Fruit fly (Drosophila melanogaster) whole organism, embryonic: ENCODE results near the gene Rbp1-like.

ENCODE experiments used
- Asciz ChIP-seq: fragments of 200-800 bp; sonication (Bioruptor generic); optimal IDR thresholded peaks from 2 replicates; lab custom pipeline; 2017; ENCODE audit warnings: missing biosample characterization, mild to moderate bottlenecking, missing genetic modification characterization, missing genetic modification reagents
- CG10274 ChIP-seq: fragments of 200-800 bp; sonication (Bioruptor generic); optimal IDR thresholded peaks from 3 replicates; lab custom pipeline; 2017; ENCODE audit warnings: missing biosample characterization, mild to moderate bottlenecking, missing genetic modification characterization
- CG10431 ChIP-seq: fragments of 200-800 bp; sonication (Bioruptor generic); optimal IDR thresholded peaks from 3 replicates; lab custom pipeline; 2018; ENCODE audit warnings: missing biosample characterization, mild to moderate bottlenecking, missing genetic modification characterization
- CG11560 ChIP-seq: fragments of 200-800 bp; sonication (Bioruptor generic); IDR thresholded peaks from 3 replicates; pipeline ENCODE4 v1.3.6; 2022; ENCODE audit warnings: missing biosample characterization, missing genetic modification characterization
- CG12071 ChIP-seq: fragments of 200-800 bp; sonication (Bioruptor generic); optimal IDR thresholded peaks from 3 replicates; lab custom pipeline; 2018; ENCODE audit warnings: missing biosample characterization, mild to moderate bottlenecking, missing genetic modification characterization
- CG13287 ChIP-seq: fragments of 200-800 bp; sonication (Bioruptor generic); IDR thresholded peaks from 2 replicates; pipeline ENCODE4 v1.3.6; 2022; ENCODE audit warnings: missing biosample characterization, missing genetic modification characterization; ENCODE audit not compliant: partially characterized antibody
- CG13894 ChIP-seq: fragments of 200-800 bp; sonication (Bioruptor generic); optimal IDR thresholded peaks from 3 replicates; lab custom pipeline; 2018; ENCODE audit warnings: missing biosample characterization, mild to moderate bottlenecking, missing genetic modification characterization, moderate library complexity
- CG15269 ChIP-seq: fragments of 200-800 bp; sonication (Bioruptor generic); optimal IDR thresholded peaks from 2 replicates; lab custom pipeline; 2018; ENCODE audit warnings: missing biosample characterization, mild to moderate bottlenecking, missing genetic modification characterization, moderate library complexity
- CG16813 ChIP-seq: fragments of 200-800 bp; sonication (Bioruptor generic); IDR thresholded peaks from 3 replicates; pipeline ENCODE4 v1.3.6; 2022; ENCODE audit warnings: missing biosample characterization, missing genetic modification characterization; ENCODE audit not compliant: partially characterized antibody
- CG16863 ChIP-seq: fragments of 200-800 bp; sonication (Bioruptor generic); optimal IDR thresholded peaks from 3 replicates; lab custom pipeline; 2016; ENCODE audit warnings: missing biosample characterization, missing genetic modification characterization
- CG17568 ChIP-seq: fragments of 200-800 bp; sonication (Bioruptor generic); optimal IDR thresholded peaks from 2 replicates; lab custom pipeline; 2018; ENCODE audit warnings: missing biosample characterization, mild to moderate bottlenecking, missing genetic modification characterization, moderate library complexity
- CG17912 ChIP-seq: fragments of 200-800 bp; sonication (Bioruptor generic); optimal IDR thresholded peaks from 2 replicates; lab custom pipeline; 2018; ENCODE audit warnings: missing biosample characterization, mild to moderate bottlenecking, missing genetic modification characterization
- CG34224 ChIP-seq: fragments of 200-800 bp; sonication (Bioruptor generic); IDR thresholded peaks from 3 replicates; pipeline ENCODE4 v1.3.6; 2022; ENCODE audit warnings: missing biosample characterization, missing genetic modification characterization; ENCODE audit not compliant: partially characterized antibody
- CG3995 ChIP-seq: fragments of 200-800 bp; sonication (Bioruptor generic); optimal IDR thresholded peaks from 3 replicates; lab custom pipeline; 2016; ENCODE audit warnings: missing biosample characterization, missing genetic modification characterization
- CG7357 ChIP-seq: fragments of 200-800 bp; sonication (Bioruptor generic); IDR thresholded peaks from 3 replicates; pipeline ENCODE4 v1.3.6; 2022; ENCODE audit warnings: missing biosample characterization, missing genetic modification characterization
- CG8924 ChIP-seq: fragments of 200-800 bp; optimal IDR thresholded peaks from 3 replicates; lab custom pipeline; 2019; ENCODE audit warnings: missing biosample characterization, mild to moderate bottlenecking, missing genetic modification characterization, moderate library complexity
- CG9609 ChIP-seq: fragments of 200-800 bp; sonication (Bioruptor generic); optimal IDR thresholded peaks from 3 replicates; lab custom pipeline; 2016; ENCODE audit warnings: missing biosample characterization, missing genetic modification characterization
- CG9727 ChIP-seq: fragments of 200-800 bp; sonication (Bioruptor generic); optimal IDR thresholded peaks from 3 replicates; lab custom pipeline; 2017; ENCODE audit warnings: missing biosample characterization, mild to moderate bottlenecking, missing genetic modification characterization
- Dp ChIP-seq: fragments of 200-800 bp; sonication (Bioruptor generic); optimal IDR thresholded peaks from 2 replicates; lab custom pipeline; 2018; ENCODE audit warnings: missing biosample characterization, mild to moderate bottlenecking, missing genetic modification characterization, moderate library complexity
- E2f1 ChIP-seq: fragments of 200-800 bp; sonication (Bioruptor generic); IDR thresholded peaks from 2 replicates; pipeline ENCODE4 v1.3.6; 2022; ENCODE audit warnings: missing biosample characterization, missing genetic modification characterization
- E2f2 ChIP-seq: fragments of 200-800 bp; sonication (Bioruptor generic); IDR thresholded peaks from 2 replicates; pipeline ENCODE4 v1.3.6; 2022; ENCODE audit warnings: missing biosample characterization, missing genetic modification characterization
- GATAe ChIP-seq: fragments of 200-800 bp; sonication (Bioruptor generic); conservative IDR thresholded peaks from 2 replicates; pipeline ENCODE4 v1.3.6; 2022; ENCODE audit warnings: missing biosample characterization, missing genetic modification characterization
- HmgZ ChIP-seq: fragments of 200-800 bp; sonication (Bioruptor generic); optimal IDR thresholded peaks from 2 replicates; lab custom pipeline; 2018; ENCODE audit warnings: missing biosample characterization, mild to moderate bottlenecking, missing genetic modification characterization
- Hr78 ChIP-seq, 2 experiments: fragments of 200-800 bp in 1 of 2; fragments of >200 bp in 1 of 2; sonication (Bioruptor generic) in 1 of 2; optimal IDR thresholded peaks; 2 replicates each; lab custom pipeline; 2017 to 2019; ENCODE audit warnings: missing biosample characterization in 2 of 2, missing genetic modification characterization in 2 of 2, mild to moderate bottlenecking in 1 of 2, moderate library complexity in 1 of 2
- Hsf ChIP-seq: fragments of 200-800 bp; sonication (Bioruptor generic); optimal IDR thresholded peaks from 3 replicates; lab custom pipeline; 2016; ENCODE audit warnings: missing biosample characterization, missing genetic modification characterization
- MBD-R2 ChIP-seq: fragments of 200-800 bp; sonication (Bioruptor generic); IDR thresholded peaks from 2 replicates; pipeline ENCODE4 v1.3.6; 2022; ENCODE audit warnings: missing biosample characterization, missing genetic modification characterization
- Myb ChIP-seq: fragments of 200-800 bp; sonication (Bioruptor generic); optimal IDR thresholded peaks from 2 replicates; lab custom pipeline; 2016; ENCODE audit warnings: missing biosample characterization, missing genetic modification characterization
- TFAM ChIP-seq: fragments of 200-800 bp; sonication (Bioruptor generic); optimal IDR thresholded peaks from 2 replicates; lab custom pipeline; 2017; ENCODE audit warnings: missing biosample characterization, missing genetic modification characterization, inconsistent platforms
- Vsx1 ChIP-seq: fragments of 200-800 bp; sonication (Bioruptor generic); optimal IDR thresholded peaks from 2 replicates; lab custom pipeline; 2017; ENCODE audit warnings: missing biosample characterization, mild to moderate bottlenecking, missing genetic modification characterization, missing genetic modification reagents
- cato ChIP-seq: fragments of 200-800 bp; sonication (Bioruptor generic); optimal IDR thresholded peaks from 2 replicates; lab custom pipeline; 2016; ENCODE audit warnings: missing biosample characterization, missing genetic modification characterization, borderline replicate concordance
- ewg ChIP-seq: fragments of 200-800 bp; sonication (Bioruptor generic); optimal IDR thresholded peaks from 3 replicates; lab custom pipeline; 2017; ENCODE audit warnings: mild to moderate bottlenecking, missing biosample characterization, missing genetic modification reagents, missing genetic modification characterization
- gfzf ChIP-seq: fragments of 200-800 bp; sonication (Bioruptor generic); optimal IDR thresholded peaks from 2 replicates; lab custom pipeline; 2016; ENCODE audit warnings: missing biosample characterization, mild to moderate bottlenecking, missing genetic modification characterization, moderate library complexity
- grau ChIP-seq: fragments of 200-800 bp; optimal IDR thresholded peaks from 3 replicates; lab custom pipeline; 2019; ENCODE audit warnings: missing biosample characterization, mild to moderate bottlenecking, missing genetic modification characterization, moderate library complexity
- hb ChIP-seq: fragments of 200-800 bp; sonication (Bioruptor generic); IDR thresholded peaks from 3 replicates; pipeline ENCODE4 v1.3.6; 2022; ENCODE audit warnings: missing biosample characterization, missing genetic modification characterization; ENCODE audit not compliant: partially characterized antibody
- hkb ChIP-seq, 2 experiments: fragments of 200-800 bp in 1 of 2; fragments of >200 bp in 1 of 2; sonication (Bioruptor generic) in 1 of 2; IDR thresholded peaks in 1 of 2; optimal IDR thresholded peaks in 1 of 2; 2 replicates each; pipeline versions ENCODE4 v1.3.6 to Lab custom; 2017 to 2022; ENCODE audit warnings: missing biosample characterization in 1 of 2, missing genetic modification characterization in 1 of 2
- insv ChIP-seq, 2 experiments: fragments of 200-800 bp; sonication (Bioruptor generic); optimal IDR thresholded peaks; 3 replicates each; lab custom pipeline; 2016 to 2018; ENCODE audit warnings: missing biosample characterization in 2 of 2, missing genetic modification characterization in 2 of 2
- kay ChIP-seq: fragments of 200-800 bp; sonication (Bioruptor generic); optimal IDR thresholded peaks from 2 replicates; lab custom pipeline; 2016; ENCODE audit warnings: missing biosample characterization, missing genetic modification characterization
- lab ChIP-seq: fragments of 200-800 bp; sonication (Bioruptor generic); optimal IDR thresholded peaks from 3 replicates; lab custom pipeline; 2017; ENCODE audit warnings: missing biosample characterization, missing genetic modification characterization, mild to moderate bottlenecking, moderate library complexity, missing genetic modification reagents
- org-1 ChIP-seq: fragments of 200-800 bp; sonication (Bioruptor generic); optimal IDR thresholded peaks from 2 replicates; lab custom pipeline; 2017; ENCODE audit warnings: missing biosample characterization, missing genetic modification characterization
- repo ChIP-seq: fragments of 200-800 bp; sonication (Bioruptor generic); optimal IDR thresholded peaks from 2 replicates; lab custom pipeline; 2016; ENCODE audit warnings: missing biosample characterization, missing genetic modification characterization
- salm ChIP-seq: fragments of 200-800 bp; sonication (Bioruptor generic); optimal IDR thresholded peaks from 2 replicates; lab custom pipeline; 2018; ENCODE audit warnings: missing biosample characterization, mild to moderate bottlenecking, missing genetic modification characterization
- sd ChIP-seq: fragments of 200-800 bp; sonication (Bioruptor generic); optimal IDR thresholded peaks from 3 replicates; lab custom pipeline; 2018; ENCODE audit warnings: missing biosample characterization, mild to moderate bottlenecking, missing genetic modification characterization, moderate library complexity
- tgo ChIP-seq: fragments of 200-800 bp; sonication (Bioruptor generic); IDR thresholded peaks from 3 replicates; pipeline ENCODE4 v1.3.6; 2022; ENCODE audit warnings: missing biosample characterization, missing genetic modification characterization
- tll ChIP-seq, 2 experiments: fragments of 200-800 bp in 1 of 2; fragments of >200 bp in 1 of 2; sonication (Bioruptor generic) in 1 of 2; optimal IDR thresholded peaks; 2 replicates each; lab custom pipeline; 2017 to 2019; ENCODE audit warnings: missing biosample characterization in 2 of 2, missing genetic modification characterization in 2 of 2, mild to moderate bottlenecking in 1 of 2, moderate library complexity in 1 of 2
- trh ChIP-seq: fragments of 200-800 bp; sonication (Bioruptor generic); optimal IDR thresholded peaks from 2 replicates; lab custom pipeline; 2016; ENCODE audit warnings: missing biosample characterization, missing genetic modification characterization
- ttk ChIP-seq: fragments of 200-800 bp; sonication (Bioruptor generic); IDR thresholded peaks from 2 replicates; pipeline ENCODE4 v2.1.2; 2022; ENCODE audit warnings: missing biosample characterization, missing genetic modification characterization
- wek ChIP-seq: fragments of 200-800 bp; sonication (Bioruptor generic); optimal IDR thresholded peaks from 3 replicates; lab custom pipeline; 2018; ENCODE audit warnings: missing biosample characterization, mild to moderate bottlenecking, missing genetic modification characterization, moderate library complexity

Rbp1-like gene

DNA sequence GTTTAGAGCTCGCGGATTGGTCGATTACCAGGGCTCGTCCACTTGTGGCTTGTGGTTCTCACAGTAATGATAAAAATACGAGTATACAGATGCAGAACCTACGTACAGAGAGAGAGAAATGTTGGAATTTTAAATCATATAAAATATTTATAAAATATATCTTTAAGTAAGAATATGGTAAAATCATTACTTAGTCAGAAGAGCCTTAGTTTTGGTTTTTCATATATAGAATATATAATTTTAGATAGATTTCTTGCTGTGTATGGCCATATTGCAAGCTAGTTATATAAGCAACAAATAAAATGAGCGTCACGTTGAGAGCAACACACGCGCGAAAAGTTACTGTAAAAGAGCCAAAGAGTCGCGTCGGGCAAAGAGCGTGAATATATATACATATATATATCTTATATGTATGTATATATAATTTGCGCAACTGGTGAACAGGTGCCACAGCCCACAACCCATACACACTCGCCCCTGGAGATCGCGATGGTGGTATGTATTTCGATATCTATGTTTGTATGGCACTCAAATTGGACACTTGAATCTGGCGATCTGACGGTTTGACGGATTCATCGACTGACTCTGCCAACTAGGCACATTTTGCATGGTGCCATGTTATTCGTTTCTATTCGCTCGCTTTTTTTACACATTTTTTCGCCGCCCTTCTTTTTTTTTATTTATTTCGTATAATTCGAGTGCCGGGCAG, 5.9 kb upstream of the Rbp1-like start (continued):
- TF ChIP-seq MBD-R2 (GFP tag; lab: Robert Waterston, UW) (peak; percentile 67; the same call in 1 of the 2 replicates), CG17912 (GFP tag; lab: Kevin White, UChicago) (no peak), CG13894 (tag; lab: Kevin White, UChicago) (peak; percentile 81), grau (tag; lab: Kevin White, UChicago) (peak; percentile 82), org-1 (GFP tag; lab: Kevin White, UChicago) (peak; percentile 18), CG9609 (no peak), wek (GFP tag; lab: Kevin White, UChicago) (no peak), cato (GFP tag; lab: Kevin White, UChicago) (no peak), ewg (GFP tag; lab: Kevin White, UChicago) (no peak), trh (GFP tag; lab: Kevin White, UChicago) (no peak), Vsx1 (GFP tag; lab: Kevin White, UChicago) (no peak), CG9727 (GFP tag; lab: Kevin White, UChicago) (peak; percentile 68), CG13287 (GFP tag; lab: Robert Waterston, UW) (no peak), E2f2 (GFP tag; lab: Robert Waterston, UW) (peak; percentile 37; the same call in 1 of the 2 replicates), CG16863 (no peak), lab (GFP tag; lab: Kevin White, UChicago) (peak; percentile 85), gfzf (GFP tag; lab: Kevin White, UChicago) (no peak), hkb (optimal IDR thresholded peaks at IDR 0.05; lab: Kevin White, UChicago) (no peak), hkb (GFP tag; IDR thresholded peaks at IDR 0.05; lab: Robert Waterston, UW) (peak; percentile 80), hb (no peak), Hsf (GFP tag; lab: Kevin White, UChicago) (no peak), repo (no peak), Asciz (GFP tag; lab: Kevin White, UChicago) (no peak), CG10274 (GFP tag; lab: Kevin White, UChicago) (no peak), CG12071 (GFP tag; lab: Kevin White, UChicago) (no peak), Hr78 (GFP tag; optimal IDR thresholded peaks at IDR 0.05; lab: Kevin White, UChicago) (no peak), CG15269 (tag; lab: Kevin White, UChicago) (peak; percentile 85), CG17568 (GFP tag; lab: Kevin White, UChicago) (no peak), insv (GFP tag; optimal IDR thresholded peaks at IDR 0.05; lab: Kevin White, UChicago) (no peak), HmgZ (tag; lab: Kevin White, UChicago) (peak; percentile 42), CG3995 (no peak), CG7357 (GFP tag; lab: Robert Waterston, UW) (0 out of 3 replicates have a peak, but pooled peaks have one; percentile 23), Dp (GFP tag; lab: Kevin White, UChicago) (no peak), tgo (GFP tag; lab: Robert Waterston, UW) (peak; percentile 77), CG10431 (GFP tag; lab: Kevin White, UChicago) (no peak), TFAM (no peak), tll (GFP tag; optimal IDR thresholded peaks at IDR 0.05; lab: Kevin White, UChicago) (no peak), CG16813 (GFP tag; lab: Robert Waterston, UW) (no peak), kay (GFP tag; lab: Kevin White, UChicago) (no peak), E2f1 (GFP tag; lab: Robert Waterston, UW) (peak; percentile 66), sd (tag; lab: Kevin White, UChicago) (peak; percentile 22), GATAe (GFP tag; lab: Robert Waterston, UW) (no peak), Myb (GFP tag; lab: Kevin White, UChicago) (no peak), CG11560 (tag; lab: Robert Waterston, UW) (0 out of 3 replicates have a peak, but pooled peaks have one; percentile 28), CG8924 (tag; lab: Kevin White, UChicago) (peak; percentile 80), CG34224 (no peak), ttk (0 out of 2 replicates have a peak, but pooled peaks have one; percentile 45), salm (no peak)
